Worm (Caenorhabditis elegans): ENCODE data around the gene sre-35.

ce11 chrII:12462244-12462643 lies 9.6 kb upstream of the sre-35 start, which contains the start of gene F15A4.2:
- no peak for TF ChIP-seq ceh-31 (tag; optimal IDR thresholded peaks at IDR 0.05)
- no peak for TF ChIP-seq pha-4 (tag; optimal IDR thresholded peaks at IDR 0.05)
- no peak for TF ChIP-seq C38D4.7 (GFP tag; optimal IDR thresholded peaks at IDR 0.05)
- TF ChIP-seq ceh-19 (GFP tag; optimal IDR thresholded peaks at IDR 0.05) = no peak
- TF ChIP-seq hlh-13 (GFP tag; optimal IDR thresholded peaks at IDR 0.05) = no peak
- no peak for TF ChIP-seq ceh-14 (tag; optimal IDR thresholded peaks at IDR 0.05)
- no peak for TF ChIP-seq fkh-10 (GFP tag; optimal IDR thresholded peaks at IDR 0.05)
